Worm (Caenorhabditis elegans) whole organism, L3 larva: ENCODE data around the gene php-3.

Experiments
- R02D3.7 ChIP-seq: fragments of 150-350 bp; optimal IDR thresholded peaks from 2 replicates; lab custom pipeline; 2014; ENCODE audit warnings: missing biosample characterization, missing genetic modification characterization
- ZK546.5 ChIP-seq: sonication (generic microtip); optimal IDR thresholded peaks from 2 replicates; lab custom pipeline; 2017; ENCODE audit warnings: missing biosample characterization, missing genetic modification characterization
- ama-1 ChIP-seq: fragments of 150-350 bp; optimal IDR thresholded peaks from 2 replicates; lab custom pipeline; 2018
- ceh-28 ChIP-seq: fragments of 150-350 bp; optimal IDR thresholded peaks from 2 replicates; lab custom pipeline; 2014; ENCODE audit warnings: missing biosample characterization, missing genetic modification reagents, missing genetic modification characterization
- ceh-9 ChIP-seq: sonication (generic microtip); optimal IDR thresholded peaks from 2 replicates; lab custom pipeline; 2018; ENCODE audit warnings: missing biosample characterization, missing genetic modification characterization
- egl-27 ChIP-seq: sonication (generic microtip); optimal IDR thresholded peaks from 4 replicates; lab custom pipeline; 2017; ENCODE audit warnings: missing biosample characterization, missing genetic modification reagents, missing genetic modification characterization
- elt-2 ChIP-seq: sonication (generic microtip); optimal IDR thresholded peaks from 2 replicates; lab custom pipeline; 2016; ENCODE audit warnings: missing genetic modification reagents, mild to moderate bottlenecking, missing genetic modification characterization, missing compliant biosample characterization
- elt-3 ChIP-seq, 3 experiments: fragments of 150-350 bp in 1 of 3; sonication (generic microtip) in 2 of 3; optimal IDR thresholded peaks; 2 replicates in 2 of 3; 4 replicates in 1 of 3; lab custom pipeline; 2014 to 2017; ENCODE audit warnings: missing biosample characterization in 3 of 3, missing genetic modification characterization in 3 of 3
- fkh-10 ChIP-seq: sonication (generic microtip); optimal IDR thresholded peaks from 2 replicates; lab custom pipeline; 2017; ENCODE audit warnings: missing biosample characterization, missing genetic modification reagents, missing genetic modification characterization
- fos-1 ChIP-seq: fragments of 150-350 bp; optimal IDR thresholded peaks from 2 replicates; lab custom pipeline; 2014; ENCODE audit warnings: missing biosample characterization, missing genetic modification characterization
- hmg-11 ChIP-seq: sonication (generic microtip); optimal IDR thresholded peaks from 2 replicates; lab custom pipeline; 2016; ENCODE audit warnings: missing genetic modification characterization, missing compliant biosample characterization
- lsy-12 ChIP-seq: sonication (generic microtip); optimal IDR thresholded peaks from 2 replicates; lab custom pipeline; 2016; ENCODE audit warnings: mild to moderate bottlenecking, missing genetic modification characterization, missing compliant biosample characterization
- mdl-1 ChIP-seq: fragments of 150-350 bp; optimal IDR thresholded peaks from 2 replicates; lab custom pipeline; 2014; ENCODE audit warnings: missing biosample characterization, missing genetic modification characterization
- nfya-1 ChIP-seq: sonication (generic microtip); optimal IDR thresholded peaks from 2 replicates; lab custom pipeline; 2017; ENCODE audit warnings: missing genetic modification characterization, mild to moderate bottlenecking, missing compliant biosample characterization, antibody characterized with exemption, moderate library complexity; ENCODE audit not compliant: insufficient read depth
- nhr-23 ChIP-seq: fragments of 150-350 bp; optimal IDR thresholded peaks from 2 replicates; lab custom pipeline; 2014; ENCODE audit warnings: missing biosample characterization, missing genetic modification reagents, missing genetic modification characterization
- nhr-25 ChIP-seq: sonication (generic microtip); optimal IDR thresholded peaks from 2 replicates; lab custom pipeline; 2017; ENCODE audit warnings: missing biosample characterization, missing genetic modification characterization
- nhr-28 ChIP-seq: fragments of 150-350 bp; optimal IDR thresholded peaks from 2 replicates; lab custom pipeline; 2014; ENCODE audit warnings: missing biosample characterization, missing genetic modification characterization
- nhr-67 ChIP-seq: fragments of 150-350 bp; optimal IDR thresholded peaks from 2 replicates; lab custom pipeline; 2014; ENCODE audit warnings: missing biosample characterization, missing genetic modification characterization
- nhr-77 ChIP-seq: fragments of 150-350 bp; optimal IDR thresholded peaks from 2 replicates; lab custom pipeline; 2014; ENCODE audit warnings: missing biosample characterization, missing genetic modification characterization
- pha-4 ChIP-seq: fragments of 150-350 bp; optimal IDR thresholded peaks from 2 replicates; lab custom pipeline; 2014; ENCODE audit warnings: missing biosample characterization, missing genetic modification reagents, missing genetic modification characterization
- pqm-1 ChIP-seq: fragments of 150-350 bp; optimal IDR thresholded peaks from 2 replicates; lab custom pipeline; 2017; ENCODE audit warnings: missing biosample characterization, missing genetic modification characterization, inconsistent platforms
- sea-2 ChIP-seq: fragments of 150-350 bp; sonication (generic microtip); optimal IDR thresholded peaks from 4 replicates; lab custom pipeline; 2014; ENCODE audit warnings: missing biosample characterization, missing genetic modification reagents, missing genetic modification characterization
- snpc-4 ChIP-seq: fragments of 150-350 bp; optimal IDR thresholded peaks from 2 replicates; lab custom pipeline; 2014; ENCODE audit warnings: missing biosample characterization, missing genetic modification characterization
- tbx-2 ChIP-seq: sonication (generic microtip); optimal IDR thresholded peaks from 2 replicates; lab custom pipeline; 2016; ENCODE audit warnings: mild to moderate bottlenecking, missing genetic modification characterization, missing compliant biosample characterization
- unc-62 ChIP-seq: fragments of 150-350 bp; sonication (generic microtip); optimal IDR thresholded peaks from 4 replicates; lab custom pipeline; 2014; ENCODE audit warnings: missing biosample characterization, missing genetic modification reagents, missing genetic modification characterization
- ztf-11 ChIP-seq: fragments of 150-350 bp; optimal IDR thresholded peaks from 2 replicates; lab custom pipeline; 2014; ENCODE audit warnings: missing biosample characterization, missing genetic modification characterization
- ztf-4 ChIP-seq: fragments of 150-350 bp; optimal IDR thresholded peaks from 2 replicates; lab custom pipeline; 2014; ENCODE audit warnings: missing biosample characterization, missing genetic modification characterization

Gene php-3

ce11 chrIII:12084749-12085307, 7.5 kb upstream of the php-3 start (continued):
- no peak for TF ChIP-seq nhr-28 (tag; lab: Kevin White, UChicago)
- TF ChIP-seq nhr-67 (tag; lab: Kevin White, UChicago): no peak
- TF ChIP-seq elt-2 (tag; lab: Kevin White, UChicago): peak; percentile 65
- TF ChIP-seq ztf-4 (tag; lab: Kevin White, UChicago): no peak
- TF ChIP-seq pqm-1: peak; percentile 30

DNA sequence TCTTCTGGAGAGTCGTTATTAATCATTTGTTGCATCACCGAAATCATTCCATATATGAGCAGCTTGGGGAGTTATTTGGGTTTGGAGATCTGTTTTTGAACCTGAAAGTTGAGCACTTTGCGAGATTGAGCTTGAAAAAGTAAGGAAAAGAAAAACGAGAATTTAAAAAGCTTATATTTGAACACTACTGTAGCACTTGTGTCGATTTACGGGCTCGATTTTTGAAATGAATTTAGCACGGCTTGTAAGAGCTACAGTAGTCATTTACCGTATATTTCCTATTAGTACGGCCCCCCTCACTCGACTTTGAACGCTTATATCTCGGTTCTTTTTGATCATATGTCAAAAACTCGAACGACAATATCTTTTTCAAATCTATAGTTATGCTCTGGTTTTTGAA, 6.9 kb upstream of the php-3 start, which contains the start of gene nob-1:
nob-1 (minus strand) TSS at position 101 of the 400 bp plus-strand sequence.
- no peak for TF ChIP-seq ama-1 (lab: Kevin White, UChicago)
- TF ChIP-seq nhr-77 (tag; lab: Kevin White, UChicago): no peak
- TF ChIP-seq hmg-11: no peak
- no peak for TF ChIP-seq tbx-2 (tag; lab: Kevin White, UChicago)
- TF ChIP-seq nfya-1 (tag; lab: Kevin White, UChicago): no peak
- TF ChIP-seq, all 47 proteins: peak for 0

ce11 chrIII:12081992-12082628, 4.8 kb upstream of the php-3 start:
- TF ChIP-seq elt-2 (tag; lab: Kevin White, UChicago) (peak; percentile 20), nfya-1 (tag; lab: Kevin White, UChicago) (peak; percentile 26), ceh-9 (no peak), egl-27 (tag; lab: Kevin White, UChicago) (no peak)

ce11 chrIII:12067736-12068135, 9.6 kb downstream of the php-3 start:
- TF ChIP-seq fos-1 (tag; lab: Kevin White, UChicago): no peak
- TF ChIP-seq nfya-1 (tag; lab: Kevin White, UChicago): peak; percentile 72

- TF ChIP-seq nhr-25 (tag; lab: Kevin White, UChicago) (no peak), ztf-11 (tag; lab: Kevin White, UChicago) (no peak), ZK546.5 (tag; lab: Kevin White, UChicago) (no peak), mdl-1 (tag; lab: Kevin White, UChicago) (no peak), nfya-1 (tag; lab: Kevin White, UChicago) (peak; percentile 51), egl-27 (tag; lab: Kevin White, UChicago) (no peak)
Measured at ce11 chrIII:12064494-12064893, 12.9 kb downstream of the php-3 start.

DNA sequence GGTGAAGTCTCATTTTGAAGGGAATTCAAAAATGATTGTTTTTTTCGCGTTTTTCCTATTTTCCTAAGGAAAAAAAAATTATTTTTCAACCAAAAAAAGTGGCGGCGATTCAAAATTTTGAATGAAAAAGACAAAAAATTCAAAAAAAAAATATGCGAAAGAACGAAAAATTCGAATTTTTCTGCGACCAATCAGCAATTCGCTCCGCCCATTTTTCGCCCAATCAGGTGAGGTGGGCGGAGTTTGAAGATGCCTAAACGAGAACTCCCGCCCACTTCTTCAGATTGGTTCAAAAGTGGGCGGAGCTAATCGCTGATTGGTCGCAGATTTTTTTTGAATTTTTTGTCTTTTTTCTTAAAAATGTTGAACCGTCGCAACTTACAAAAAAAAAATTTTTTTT, 13.4 kb downstream of the php-3 start:
- no peak for TF ChIP-seq ceh-28 (tag; lab: Kevin White, UChicago)
- no peak for TF ChIP-seq tbx-2 (tag; lab: Kevin White, UChicago)
- peak; percentile 63 for TF ChIP-seq nfya-1 (tag; lab: Kevin White, UChicago)

DNA sequence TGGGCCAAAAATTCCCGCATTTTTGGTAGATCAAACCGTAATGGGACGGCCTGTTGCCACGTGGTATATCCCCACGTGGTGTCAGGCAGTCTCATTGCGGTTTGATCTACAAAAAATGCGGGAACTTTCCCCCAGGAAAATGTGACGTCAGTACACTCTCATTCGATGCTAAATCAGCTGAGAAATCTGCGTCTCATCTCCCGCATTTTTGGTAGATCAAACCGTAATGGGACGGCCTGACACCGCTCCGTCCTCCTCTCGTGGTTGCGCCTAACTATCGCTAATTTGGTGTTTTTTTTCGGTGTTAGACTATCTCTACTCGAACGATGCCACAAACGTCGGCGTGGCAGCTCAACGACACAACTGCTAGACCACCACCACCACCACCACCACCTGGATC, 15.9 kb downstream of the php-3 start, which contains the start of gene zyg-8:
zyg-8 (plus strand) TSS at position 301 of the 400 bp plus-strand sequence.
- TF ChIP-seq R02D3.7 (tag; lab: Kevin White, UChicago) (no peak), fkh-10 (GFP tag; lab: Kevin White, UChicago) (no peak), ztf-11 (tag; lab: Kevin White, UChicago) (no peak)

ce11 chrIII:12060092-12060491, 17.3 kb downstream of the php-3 start:
- no peak for TF ChIP-seq unc-62 (GFP tag; lab: Kevin White, UChicago)
- TF ChIP-seq hmg-11: no peak
- no peak for TF ChIP-seq nhr-25 (tag; lab: Kevin White, UChicago)
- no peak for TF ChIP-seq fkh-10 (GFP tag; lab: Kevin White, UChicago)
- no peak for TF ChIP-seq ztf-11 (tag; lab: Kevin White, UChicago)
- no peak for TF ChIP-seq elt-3 (tag; optimal IDR thresholded peaks at IDR 0.05; lab: Kevin White, UChicago)
- no peak for TF ChIP-seq ama-1 (lab: Kevin White, UChicago)
- TF ChIP-seq sea-2 (GFP tag; lab: Kevin White, UChicago): no peak
- TF ChIP-seq ZK546.5 (tag; lab: Kevin White, UChicago): no peak
- TF ChIP-seq pha-4 (tag; lab: Kevin White, UChicago): no peak
- no peak for TF ChIP-seq nhr-23 (tag; lab: Kevin White, UChicago)
- TF ChIP-seq ztf-4 (tag; lab: Kevin White, UChicago): no peak
- no peak for TF ChIP-seq lsy-12 (tag; lab: Kevin White, UChicago)
- TF ChIP-seq snpc-4 (tag; lab: Kevin White, UChicago): no peak
